Worm (Caenorhabditis elegans) whole organism, early embryonic: Measurements from ENCODE around the gene gpcp-1.

ENCODE experiments used
- B0310.2 ChIP-seq: sonication (generic microtip); optimal IDR thresholded peaks from 2 replicates; lab custom pipeline; 2016; ENCODE audit warnings: mild to moderate bottlenecking, missing genetic modification characterization, missing compliant biosample characterization
- ama-1 ChIP-seq: fragments of 150-350 bp; optimal IDR thresholded peaks from 2 replicates; lab custom pipeline; 2014
- hmbx-1 ChIP-seq: sonication (generic microtip); optimal IDR thresholded peaks from 2 replicates; lab custom pipeline; 2016; ENCODE audit warnings: mild to moderate bottlenecking, missing genetic modification characterization, missing compliant biosample characterization
- pes-1 ChIP-seq: fragments of 200-800 bp; sonication (Bioruptor generic); IDR thresholded peaks from 2 replicates; pipeline ENCODE4 v1.3.6; 2022; ENCODE audit warnings: missing genetic modification reagents, missing genetic modification characterization, missing compliant biosample characterization
- scrt-1 ChIP-seq: fragments of 200-800 bp; sonication (Bioruptor generic); IDR thresholded peaks from 2 replicates; pipeline ENCODE4 v1.3.6; 2022; ENCODE audit warnings: missing genetic modification characterization, missing compliant biosample characterization
- tbx-11 ChIP-seq: fragments of 200-800 bp; sonication (Bioruptor generic); IDR thresholded peaks from 2 replicates; pipeline ENCODE4 v1.3.6; 2022; ENCODE audit warnings: missing genetic modification characterization, missing compliant biosample characterization

DNA sequence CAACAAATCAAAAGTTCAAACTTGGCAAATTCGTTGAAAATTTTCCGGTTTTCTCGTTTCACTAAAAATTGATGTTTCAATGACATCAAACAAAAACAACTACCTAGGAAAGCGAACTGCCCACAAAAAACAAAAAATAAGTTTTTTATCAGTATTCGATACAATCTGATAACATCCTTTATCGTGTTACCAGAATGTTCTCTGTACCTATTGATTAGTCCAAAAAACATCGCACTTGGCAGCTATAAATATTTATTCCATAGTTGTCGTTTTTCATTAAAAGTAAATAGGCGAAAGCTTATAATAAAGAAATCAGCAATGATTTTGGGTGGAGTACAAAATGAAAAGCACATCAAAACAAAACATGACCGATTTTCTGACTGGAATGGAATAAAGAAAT, 6.8 kb upstream of the gpcp-1 start:
- TF ChIP-seq ama-1 (peak; percentile 40), pes-1 (GFP tag; lab: Robert Waterston, UW) (no peak), hmbx-1 (tag; lab: Kevin White, UChicago) (no peak), scrt-1 (GFP tag; lab: Robert Waterston, UW) (no peak), tbx-11 (GFP tag; lab: Robert Waterston, UW) (no peak), B0310.2 (tag; lab: Kevin White, UChicago) (no peak)
